Fruit fly (Drosophila melanogaster) whole organism, embryonic: Measurements from ENCODE around the gene CG5068.

Experiments
- ATbp ChIP-seq: fragments of 200-800 bp; sonication (Bioruptor generic); optimal IDR thresholded peaks from 2 replicates; lab custom pipeline; 2017; ENCODE audit warnings: missing biosample characterization, mild to moderate bottlenecking, missing genetic modification characterization, missing genetic modification reagents
- Asciz ChIP-seq: fragments of 200-800 bp; sonication (Bioruptor generic); optimal IDR thresholded peaks from 2 replicates; lab custom pipeline; 2017; ENCODE audit warnings: missing biosample characterization, mild to moderate bottlenecking, missing genetic modification characterization, missing genetic modification reagents
- Bteb2 ChIP-seq: fragments of 200-800 bp; sonication (Bioruptor generic); optimal IDR thresholded peaks from 2 replicates; lab custom pipeline; 2016; ENCODE audit warnings: missing biosample characterization, missing genetic modification characterization
- CG11723 ChIP-seq: fragments of 200-800 bp; sonication (Bioruptor generic); optimal IDR thresholded peaks from 2 replicates; lab custom pipeline; 2017; ENCODE audit warnings: missing biosample characterization, mild to moderate bottlenecking, missing genetic modification characterization
- CG12104 ChIP-seq: fragments of 200-800 bp; sonication (Bioruptor generic); optimal IDR thresholded peaks from 3 replicates; lab custom pipeline; 2016; ENCODE audit warnings: missing biosample characterization, missing genetic modification characterization
- CG13123 ChIP-seq: fragments of 200-800 bp; sonication (Bioruptor generic); optimal IDR thresholded peaks from 2 replicates; lab custom pipeline; 2016; ENCODE audit warnings: missing biosample characterization, missing genetic modification characterization
- CG13287 ChIP-seq: fragments of 200-800 bp; sonication (Bioruptor generic); IDR thresholded peaks from 2 replicates; pipeline ENCODE4 v1.3.6; 2022; ENCODE audit warnings: missing biosample characterization, missing genetic modification characterization; ENCODE audit not compliant: partially characterized antibody
- CG13894 ChIP-seq: fragments of 200-800 bp; sonication (Bioruptor generic); optimal IDR thresholded peaks from 3 replicates; lab custom pipeline; 2018; ENCODE audit warnings: missing biosample characterization, mild to moderate bottlenecking, missing genetic modification characterization, moderate library complexity
- CG14014 ChIP-seq: fragments of 200-800 bp; sonication (Bioruptor generic); IDR thresholded peaks from 2 replicates; pipeline ENCODE4 v1.3.6; 2022; ENCODE audit warnings: missing biosample characterization, missing genetic modification characterization
- CG14050 ChIP-seq: fragments of 200-800 bp; sonication (Bioruptor generic); IDR thresholded peaks from 3 replicates; pipeline ENCODE4 v1.3.6; 2022; ENCODE audit warnings: missing biosample characterization, missing genetic modification characterization
- CG15269 ChIP-seq: fragments of 200-800 bp; sonication (Bioruptor generic); optimal IDR thresholded peaks from 2 replicates; lab custom pipeline; 2018; ENCODE audit warnings: missing biosample characterization, mild to moderate bottlenecking, missing genetic modification characterization, moderate library complexity
- CG1792 ChIP-seq: fragments of 200-800 bp; sonication (Bioruptor generic); optimal IDR thresholded peaks from 2 replicates; lab custom pipeline; 2016; ENCODE audit warnings: missing biosample characterization, missing genetic modification characterization
- CG2129 ChIP-seq: fragments of 200-800 bp; sonication (Bioruptor generic); IDR thresholded peaks from 2 replicates; pipeline ENCODE4 v1.3.6; 2022; ENCODE audit warnings: missing biosample characterization, missing genetic modification characterization; ENCODE audit not compliant: partially characterized antibody
- CG2889 ChIP-seq: fragments of 200-800 bp; sonication (Bioruptor generic); IDR thresholded peaks from 3 replicates; pipeline ENCODE4 v1.3.6; 2022; ENCODE audit warnings: missing biosample characterization, missing genetic modification characterization
- CG31224 ChIP-seq: fragments of 200-800 bp; sonication (Bioruptor generic); IDR thresholded peaks from 2 replicates; pipeline ENCODE4 v1.3.6; 2022; ENCODE audit warnings: missing biosample characterization, missing genetic modification characterization
- CG3838 ChIP-seq: fragments of 200-800 bp; sonication (Bioruptor generic); optimal IDR thresholded peaks from 3 replicates; lab custom pipeline; 2016; ENCODE audit warnings: missing biosample characterization, missing genetic modification characterization
- CG42726 ChIP-seq: fragments of 200-800 bp; sonication (Bioruptor generic); IDR thresholded peaks from 2 replicates; pipeline ENCODE4 v1.3.6; 2022; ENCODE audit warnings: missing biosample characterization, missing genetic modification characterization; ENCODE audit not compliant: partially characterized antibody
- CG6689 ChIP-seq: fragments of 200-800 bp; sonication (Bioruptor generic); IDR thresholded peaks from 2 replicates; pipeline ENCODE4 v1.3.6; 2022; ENCODE audit warnings: missing biosample characterization, missing genetic modification characterization
- CG6791 ChIP-seq: fragments of 200-800 bp; sonication (Bioruptor generic); IDR thresholded peaks from 3 replicates; pipeline ENCODE4 v1.3.6; 2022; ENCODE audit warnings: missing biosample characterization, missing genetic modification characterization; ENCODE audit not compliant: partially characterized antibody
- CG7271 ChIP-seq: fragments of 200-800 bp; sonication (Bioruptor generic); optimal IDR thresholded peaks from 2 replicates; lab custom pipeline; 2018; ENCODE audit warnings: missing biosample characterization, mild to moderate bottlenecking, missing genetic modification characterization, moderate library complexity
- CG7357 ChIP-seq: fragments of 200-800 bp; sonication (Bioruptor generic); IDR thresholded peaks from 3 replicates; pipeline ENCODE4 v1.3.6; 2022; ENCODE audit warnings: missing biosample characterization, missing genetic modification characterization
- CG8478 ChIP-seq: fragments of >200 bp; optimal IDR thresholded peaks from 2 replicates; lab custom pipeline; 2018
- CG8924 ChIP-seq: fragments of 200-800 bp; optimal IDR thresholded peaks from 3 replicates; lab custom pipeline; 2019; ENCODE audit warnings: missing biosample characterization, mild to moderate bottlenecking, missing genetic modification characterization, moderate library complexity
- CoRest ChIP-seq: fragments of 200-800 bp; sonication (Bioruptor generic); optimal IDR thresholded peaks from 3 replicates; lab custom pipeline; 2018; ENCODE audit warnings: missing biosample characterization, mild to moderate bottlenecking, missing genetic modification characterization, moderate library complexity
- Dll ChIP-seq: fragments of 200-800 bp; sonication (Bioruptor generic); IDR thresholded peaks from 4 replicates; pipeline ENCODE4 v1.3.6; 2022; ENCODE audit warnings: missing biosample characterization, missing genetic modification characterization; ENCODE audit not compliant: partially characterized antibody
- E2f1 ChIP-seq: fragments of 200-800 bp; sonication (Bioruptor generic); IDR thresholded peaks from 2 replicates; pipeline ENCODE4 v1.3.6; 2022; ENCODE audit warnings: missing biosample characterization, missing genetic modification characterization
- Fer1 ChIP-seq: fragments of 200-800 bp; sonication (Bioruptor generic); optimal IDR thresholded peaks from 2 replicates; lab custom pipeline; 2017; ENCODE audit warnings: missing biosample characterization, mild to moderate bottlenecking, missing genetic modification characterization
- Gsc ChIP-seq: fragments of 200-800 bp; sonication (Bioruptor generic); IDR thresholded peaks from 2 replicates; pipeline ENCODE4 v1.3.6; 2022; ENCODE audit warnings: missing biosample characterization, missing genetic modification characterization
- HLH54F ChIP-seq: fragments of 200-800 bp; sonication (Bioruptor generic); optimal IDR thresholded peaks from 3 replicates; lab custom pipeline; 2016; ENCODE audit warnings: missing biosample characterization, missing genetic modification characterization
- Oli ChIP-seq: fragments of 200-800 bp; sonication (Bioruptor generic); optimal IDR thresholded peaks from 2 replicates; lab custom pipeline; 2018; ENCODE audit warnings: missing biosample characterization, mild to moderate bottlenecking, missing genetic modification characterization, moderate library complexity
- Ssrp ChIP-seq: fragments of 200-800 bp; sonication (Bioruptor generic); optimal IDR thresholded peaks from 2 replicates; lab custom pipeline; 2018; ENCODE audit warnings: missing biosample characterization, mild to moderate bottlenecking, missing genetic modification characterization, moderate library complexity
- Stat92E ChIP-seq, 3 experiments: fragments of >200 bp in 2 of 3; fragments of 200-800 bp in 1 of 3; sonication (Bioruptor generic) in 1 of 3; optimal IDR thresholded peaks; 2 replicates each; lab custom pipeline; 2017 to 2019; ENCODE audit warnings: missing biosample characterization in 3 of 3, missing genetic modification characterization in 3 of 3, mild to moderate bottlenecking in 1 of 3, moderate library complexity in 1 of 3
- abd-A ChIP-seq: fragments of 200-800 bp; sonication (Bioruptor generic); optimal IDR thresholded peaks from 3 replicates; lab custom pipeline; 2019; ENCODE audit warnings: missing biosample characterization, mild to moderate bottlenecking, missing genetic modification characterization, moderate library complexity
- crp ChIP-seq, 2 experiments: fragments of 200-800 bp; sonication (Bioruptor generic); optimal IDR thresholded peaks; 2 replicates in 1 of 2; 3 replicates in 1 of 2; lab custom pipeline; 2017; ENCODE audit warnings: missing biosample characterization in 2 of 2, missing genetic modification characterization in 2 of 2, mild to moderate bottlenecking in 1 of 2, moderate library complexity in 1 of 2
- dimm ChIP-seq: fragments of 200-800 bp; sonication (Bioruptor generic); IDR thresholded peaks from 2 replicates; pipeline ENCODE4 v1.3.6; 2022; ENCODE audit warnings: missing biosample characterization, missing genetic modification characterization
- dmrt11E ChIP-seq: fragments of 200-800 bp; sonication (Bioruptor generic); optimal IDR thresholded peaks from 3 replicates; lab custom pipeline; 2018; ENCODE audit warnings: missing biosample characterization, mild to moderate bottlenecking, missing genetic modification characterization, moderate library complexity
- gro ChIP-seq: fragments of 200-800 bp; sonication (Bioruptor generic); optimal IDR thresholded peaks from 2 replicates; lab custom pipeline; 2016; ENCODE audit warnings: missing biosample characterization, missing genetic modification characterization
- ind ChIP-seq: fragments of 200-800 bp; sonication (Bioruptor generic); optimal IDR thresholded peaks from 3 replicates; lab custom pipeline; 2016; ENCODE audit warnings: missing biosample characterization, missing genetic modification characterization
- ken ChIP-seq: fragments of 200-800 bp; sonication (Bioruptor generic); IDR thresholded peaks from 3 replicates; pipeline ENCODE4 v1.3.6; 2022; ENCODE audit warnings: missing biosample characterization, missing genetic modification characterization
- lmd ChIP-seq: fragments of 200-800 bp; sonication (Bioruptor generic); IDR thresholded peaks from 2 replicates; pipeline ENCODE4 v1.3.6; 2022; ENCODE audit warnings: missing biosample characterization, missing genetic modification characterization
- luna ChIP-seq: fragments of 200-800 bp; sonication (Bioruptor generic); optimal IDR thresholded peaks from 2 replicates; lab custom pipeline; 2016; ENCODE audit warnings: missing biosample characterization, missing genetic modification characterization
- oc ChIP-seq: fragments of 200-800 bp; sonication (Bioruptor generic); optimal IDR thresholded peaks from 2 replicates; lab custom pipeline; 2018; ENCODE audit warnings: missing biosample characterization, mild to moderate bottlenecking, missing genetic modification characterization, moderate library complexity
- otp ChIP-seq: fragments of 200-800 bp; sonication (Bioruptor generic); IDR thresholded peaks from 3 replicates; pipeline ENCODE4, ENCODE4 v1.3.6; 2022; ENCODE audit warnings: missing biosample characterization, missing genetic modification characterization
- scrt ChIP-seq: fragments of 200-800 bp; sonication (Bioruptor generic); optimal IDR thresholded peaks from 2 replicates; lab custom pipeline; 2018; ENCODE audit warnings: missing biosample characterization, mild to moderate bottlenecking, missing genetic modification characterization, moderate library complexity
- sima ChIP-seq: fragments of 200-800 bp; sonication (Bioruptor generic); optimal IDR thresholded peaks from 2 replicates; lab custom pipeline; 2016; ENCODE audit warnings: missing biosample characterization, missing genetic modification characterization
- stc ChIP-seq: fragments of 200-800 bp; sonication (Bioruptor generic); IDR thresholded peaks from 2 replicates; pipeline ENCODE4 v1.3.6; 2022; ENCODE audit warnings: missing biosample characterization, missing genetic modification characterization
- tap ChIP-seq: fragments of 200-800 bp; optimal IDR thresholded peaks from 3 replicates; lab custom pipeline; 2019; ENCODE audit warnings: missing biosample characterization, mild to moderate bottlenecking, missing genetic modification characterization, moderate library complexity
- trh ChIP-seq: fragments of 200-800 bp; sonication (Bioruptor generic); optimal IDR thresholded peaks from 2 replicates; lab custom pipeline; 2016; ENCODE audit warnings: missing biosample characterization, missing genetic modification characterization
- vnd ChIP-seq: fragments of 200-800 bp; sonication (Bioruptor generic); IDR thresholded peaks from 3 replicates; pipeline ENCODE4 v1.3.6; 2022; ENCODE audit warnings: missing biosample characterization, missing genetic modification characterization; ENCODE audit not compliant: partially characterized antibody
- z ChIP-seq: fragments of 200-800 bp; sonication (Bioruptor generic); IDR thresholded peaks from 3 replicates; pipeline ENCODE4 v1.3.6; 2022; ENCODE audit warnings: missing biosample characterization, missing genetic modification characterization
- zen ChIP-seq: fragments of 200-800 bp; sonication (Bioruptor generic); optimal IDR thresholded peaks from 3 replicates; lab custom pipeline; 2018; ENCODE audit warnings: missing biosample characterization, mild to moderate bottlenecking, missing genetic modification characterization, moderate library complexity

CG5068 gene

dm6 chr3L:8956669-8957068 lies 29.8 kb upstream of the CG5068 start, which contains the start of gene mRpL12 (continued):
- no peak for TF ChIP-seq CG12104 (GFP tag; lab: Kevin White, UChicago)
- TF ChIP-seq CG1792 = no peak
- no peak for TF ChIP-seq CG8924 (tag; lab: Kevin White, UChicago)
- TF ChIP-seq HLH54F (GFP tag; lab: Kevin White, UChicago) = no peak
- TF ChIP-seq CG13894 (tag; lab: Kevin White, UChicago) = no peak
- TF ChIP-seq ken (GFP tag; lab: Robert Waterston, UW) = no peak
- TF ChIP-seq lmd (GFP tag; lab: Robert Waterston, UW) = no peak
- TF ChIP-seq CG2889 = no peak
- no peak for TF ChIP-seq Asciz (GFP tag; lab: Kevin White, UChicago)
- no peak for TF ChIP-seq CG31224 (GFP tag; lab: Robert Waterston, UW)
- no peak for TF ChIP-seq Stat92E (GFP tag; optimal IDR thresholded peaks at IDR 0.05; lab: Kevin White, UChicago)
- TF ChIP-seq CoRest (tag; lab: Kevin White, UChicago) = peak; percentile 19
- TF ChIP-seq scrt = no peak
- TF ChIP-seq CG15269 (tag; lab: Kevin White, UChicago) = no peak
- peak; percentile 52; the same call in 1 of the 4 replicates for TF ChIP-seq Dll
- TF ChIP-seq trh = no peak
- TF ChIP-seq Ssrp (tag; lab: Kevin White, UChicago) = no peak
- peak; percentile 24 for TF ChIP-seq Oli (tag; lab: Kevin White, UChicago)
- TF ChIP-seq ATbp (GFP tag; lab: Kevin White, UChicago) = no peak
- peak; percentile 26; the same call in 1 of the 3 replicates for TF ChIP-seq CG6791
- TF ChIP-seq gro = no peak
- TF ChIP-seq zen = no peak
- no peak for TF ChIP-seq CG7357
- no peak for TF ChIP-seq z (GFP tag; lab: Robert Waterston, UW)
- TF ChIP-seq CG13123 (GFP tag; lab: Kevin White, UChicago) = no peak
- TF ChIP-seq otp (GFP tag; lab: Robert Waterston, UW) = no peak
- no peak for TF ChIP-seq tap
- no peak for TF ChIP-seq sima
- no peak for TF ChIP-seq Bteb2
- no peak for TF ChIP-seq CG2129 (GFP tag; lab: Robert Waterston, UW)
- TF ChIP-seq CG6689 (GFP tag; lab: Robert Waterston, UW) = no peak
- TF ChIP-seq crp (GFP tag; optimal IDR thresholded peaks at IDR 0.05; lab: Kevin White, UChicago) = peak; percentile 7 to 83
- no peak for TF ChIP-seq abd-A (tag; lab: Kevin White, UChicago)
- TF ChIP-seq Fer1 (GFP tag; lab: Kevin White, UChicago) = no peak
- no peak for TF ChIP-seq CG14014
- TF ChIP-seq CG8478 (lab: Kevin White, UChicago) = no peak
- peak; percentile 49 for TF ChIP-seq CG13287
- no peak for TF ChIP-seq CG11723 (GFP tag; lab: Kevin White, UChicago)
- no peak for TF ChIP-seq ind (GFP tag; lab: Kevin White, UChicago)
- no peak for TF ChIP-seq E2f1 (GFP tag; lab: Robert Waterston, UW)
- no peak for TF ChIP-seq oc (tag; lab: Kevin White, UChicago)
- no peak for TF ChIP-seq stc (GFP tag; lab: Robert Waterston, UW)
- TF ChIP-seq dimm = no peak
- no peak for TF ChIP-seq vnd (GFP tag; lab: Robert Waterston, UW)
- no peak for TF ChIP-seq CG14050 (GFP tag; lab: Robert Waterston, UW)
- no peak for TF ChIP-seq CG3838 (GFP tag; lab: Kevin White, UChicago)
- TF ChIP-seq CG7271 (tag; lab: Kevin White, UChicago) = no peak
- TF ChIP-seq CG42726 (GFP tag; lab: Robert Waterston, UW) = no peak
- no peak for TF ChIP-seq Gsc (GFP tag; lab: Robert Waterston, UW)
- no peak for TF ChIP-seq dmrt11E
- TF ChIP-seq luna (GFP tag; lab: Kevin White, UChicago) = no peak
